Fruit fly (Drosophila melanogaster): Measurements from ENCODE around the gene cyst.
A peak's percentile ranks its signal among the peaks of the same experiment; 100 is the strongest.

The cyst gene

dm6 chr2L:19528308-19528707 is 19.7 kb upstream of the cyst start (continued):
- peak; percentile 91 for TF ChIP-seq CG18476 (GFP tag; optimal IDR thresholded peaks at IDR 0.05)
- peak; percentile 85 for TF ChIP-seq CG9437 (GFP tag; optimal IDR thresholded peaks at IDR 0.05)
- peak; percentile 94 for TF ChIP-seq CG33213 (GFP tag; optimal IDR thresholded peaks at IDR 0.05)
- peak; percentile 98 for TF ChIP-seq Ets65A (GFP tag)
- peak; percentile 97 for TF ChIP-seq CG10366 (GFP tag; IDR thresholded peaks at IDR 0.05)
- TF ChIP-seq nerfin-2 (GFP tag; IDR thresholded peaks at IDR 0.05; ENCODE audit: partially characterized antibody) = no peak
- no peak for TF ChIP-seq Hr39 (optimal IDR thresholded peaks at IDR 0.05)
- peak; percentile 80 for TF ChIP-seq CG8281 (tag; optimal IDR thresholded peaks at IDR 0.05)
- peak; percentile 35 for TF ChIP-seq grn (GFP tag; optimal IDR thresholded peaks at IDR 0.05)
- TF ChIP-seq Adf1 (GFP tag; IDR thresholded peaks at IDR 0.05) = peak; percentile 90
- peak; percentile 96 for TF ChIP-seq CG6765 (GFP tag; optimal IDR thresholded peaks at IDR 0.05)
- peak; percentile 98 for TF ChIP-seq BtbVII (GFP tag; optimal IDR thresholded peaks at IDR 0.05)
- TF ChIP-seq Dref (GFP tag; IDR thresholded peaks at IDR 0.05) = peak; percentile 42
- peak; percentile 78 for TF ChIP-seq zen (tag; optimal IDR thresholded peaks at IDR 0.05)
- peak in 1 of 2 experiments; percentile 88 for TF ChIP-seq Eip74EF (GFP tag; optimal IDR thresholded peaks at IDR 0.05)
- TF ChIP-seq ftz-f1 (GFP tag; optimal IDR thresholded peaks at IDR 0.05) = peak; percentile 59
- TF ChIP-seq Mrtf (GFP tag; IDR thresholded peaks at IDR 0.05) = peak; percentile 95
- peak; percentile 97 for TF ChIP-seq unpg (GFP tag; optimal IDR thresholded peaks at IDR 0.05)
- TF ChIP-seq Hey (tag; optimal IDR thresholded peaks at IDR 0.05) = peak; percentile 81
- no peak for TF ChIP-seq stwl (tag; optimal IDR thresholded peaks at IDR 0.05)
- no peak for TF ChIP-seq prd (optimal IDR thresholded peaks at IDR 0.05)
- TF ChIP-seq prd (GFP tag; IDR thresholded peaks at IDR 0.05) = peak; percentile 96
- TF ChIP-seq ken (GFP tag; IDR thresholded peaks at IDR 0.05) = peak; percentile 90
- TF ChIP-seq CG13624 (GFP tag; optimal IDR thresholded peaks at IDR 0.05) = peak; percentile 98
- peak; percentile 91 for TF ChIP-seq sisA (GFP tag; IDR thresholded peaks at IDR 0.05)
- peak; percentile 73; the same call in 2 of the 3 replicates for TF ChIP-seq jigr1 (GFP tag; IDR thresholded peaks at IDR 0.05)
- peak; percentile 82 for TF ChIP-seq Optix (GFP tag; IDR thresholded peaks at IDR 0.05)
- no peak for TF ChIP-seq zen2 (GFP tag; IDR thresholded peaks at IDR 0.05; ENCODE audit: partially characterized antibody)
- TF ChIP-seq aop (GFP tag; IDR thresholded peaks at IDR 0.05) = no peak; the same call in 1 of the 2 replicates
- peak; percentile 55 for TF ChIP-seq CG17802 (tag; optimal IDR thresholded peaks at IDR 0.05)
- TF ChIP-seq croc (GFP tag; conservative IDR thresholded peaks at IDR 0.05) = peak; percentile 63; the same call in 2 of the 3 replicates
- peak; percentile 95 for TF ChIP-seq CG13424 (tag; optimal IDR thresholded peaks at IDR 0.05)
- peak; percentile 91 for TF ChIP-seq Chrac-16 (GFP tag; optimal IDR thresholded peaks at IDR 0.05)
- TF ChIP-seq CG11696 (GFP tag; IDR thresholded peaks at IDR 0.05) = peak; percentile 100
- TF ChIP-seq amos (GFP tag; IDR thresholded peaks at IDR 0.05; ENCODE audit: partially characterized antibody) = no peak
- TF ChIP-seq insv (GFP tag; optimal IDR thresholded peaks at IDR 0.05) = peak; percentile 11 to 38
- peak; percentile 93 for TF ChIP-seq Gug (GFP tag; IDR thresholded peaks at IDR 0.05)
- TF ChIP-seq jumu (GFP tag; optimal IDR thresholded peaks at IDR 0.05) = peak; percentile 89
- TF ChIP-seq CG16863 (GFP tag; optimal IDR thresholded peaks at IDR 0.05) = peak; percentile 89
- peak; percentile 95 for TF ChIP-seq CG12299 (tag; optimal IDR thresholded peaks at IDR 0.05)
- peak; percentile 98 for TF ChIP-seq gro (GFP tag; optimal IDR thresholded peaks at IDR 0.05)
- TF ChIP-seq E2f2 (GFP tag; IDR thresholded peaks at IDR 0.05) = peak; percentile 80
- TF ChIP-seq nerfin-1 (tag; optimal IDR thresholded peaks at IDR 0.05) = peak; percentile 71
- TF ChIP-seq chm (GFP tag; IDR thresholded peaks at IDR 0.05) = peak; percentile 94
- peak; percentile 82 for TF ChIP-seq shn (GFP tag; optimal IDR thresholded peaks at IDR 0.05)
- peak; percentile 94 for TF ChIP-seq Max (GFP tag; optimal IDR thresholded peaks at IDR 0.05)
- peak; percentile 76 for TF ChIP-seq Jarid2 (GFP tag; optimal IDR thresholded peaks at IDR 0.05)
- TF ChIP-seq CG11504 (tag; optimal IDR thresholded peaks at IDR 0.05) = peak; percentile 93
- TF ChIP-seq Nf-YC (tag; optimal IDR thresholded peaks at IDR 0.05) = peak; percentile 80
- peak; percentile 98 for TF ChIP-seq mam (GFP tag; optimal IDR thresholded peaks at IDR 0.05)
- TF ChIP-seq CG14710 (tag; optimal IDR thresholded peaks at IDR 0.05) = peak; percentile 57
